Fruit fly (Drosophila melanogaster) whole organism, embryonic: Measurements from ENCODE around the gene mwh.

Experiments used
- Asciz ChIP-seq: fragments of 200-800 bp; sonication (Bioruptor generic); optimal IDR thresholded peaks from 2 replicates; lab custom pipeline; 2017; ENCODE audit warnings: missing biosample characterization, mild to moderate bottlenecking, missing genetic modification characterization, missing genetic modification reagents
- Bgb ChIP-seq: fragments of 200-800 bp; sonication (Bioruptor generic); IDR thresholded peaks from 2 replicates; pipeline ENCODE4 v1.3.6; 2022; ENCODE audit warnings: missing biosample characterization, missing genetic modification characterization; ENCODE audit not compliant: partially characterized antibody
- CG10366 ChIP-seq: fragments of 200-800 bp; sonication (Bioruptor generic); IDR thresholded peaks from 2 replicates; pipeline ENCODE4 v1.3.6; 2022; ENCODE audit warnings: missing biosample characterization, missing genetic modification characterization
- CG11398 ChIP-seq: fragments of 200-800 bp; sonication (Bioruptor generic); optimal IDR thresholded peaks from 2 replicates; lab custom pipeline; 2016; ENCODE audit warnings: missing biosample characterization, missing genetic modification characterization
- CG12769 ChIP-seq: fragments of 200-800 bp; sonication (Bioruptor generic); optimal IDR thresholded peaks from 2 replicates; lab custom pipeline; 2019; ENCODE audit warnings: missing biosample characterization, mild to moderate bottlenecking, missing genetic modification characterization, moderate library complexity
- CG13287 ChIP-seq: fragments of 200-800 bp; sonication (Bioruptor generic); IDR thresholded peaks from 2 replicates; pipeline ENCODE4 v1.3.6; 2022; ENCODE audit warnings: missing biosample characterization, missing genetic modification characterization; ENCODE audit not compliant: partially characterized antibody
- CG13624 ChIP-seq: fragments of 200-800 bp; sonication (Bioruptor generic); optimal IDR thresholded peaks from 2 replicates; lab custom pipeline; 2016; ENCODE audit warnings: missing biosample characterization, missing genetic modification characterization
- CG13894 ChIP-seq: fragments of 200-800 bp; sonication (Bioruptor generic); optimal IDR thresholded peaks from 3 replicates; lab custom pipeline; 2018; ENCODE audit warnings: missing biosample characterization, mild to moderate bottlenecking, missing genetic modification characterization, moderate library complexity
- CG14014 ChIP-seq: fragments of 200-800 bp; sonication (Bioruptor generic); IDR thresholded peaks from 2 replicates; pipeline ENCODE4 v1.3.6; 2022; ENCODE audit warnings: missing biosample characterization, missing genetic modification characterization
- CG14667 ChIP-seq: fragments of 200-800 bp; sonication (Bioruptor generic); IDR thresholded peaks from 2 replicates; pipeline ENCODE4 v1.3.6; 2022; ENCODE audit warnings: missing biosample characterization, missing genetic modification characterization
- CG17802 ChIP-seq: fragments of 200-800 bp; sonication (Bioruptor generic); optimal IDR thresholded peaks from 2 replicates; lab custom pipeline; 2018; ENCODE audit warnings: missing biosample characterization, mild to moderate bottlenecking, missing genetic modification characterization, moderate library complexity
- CG18619 ChIP-seq: fragments of 200-800 bp; sonication (Bioruptor generic); optimal IDR thresholded peaks from 3 replicates; lab custom pipeline; 2017; ENCODE audit warnings: missing biosample characterization, mild to moderate bottlenecking, missing genetic modification characterization
- CG31224 ChIP-seq: fragments of 200-800 bp; sonication (Bioruptor generic); IDR thresholded peaks from 2 replicates; pipeline ENCODE4 v1.3.6; 2022; ENCODE audit warnings: missing biosample characterization, missing genetic modification characterization
- CG34422 ChIP-seq: fragments of 200-800 bp; sonication (Bioruptor generic); IDR thresholded peaks from 3 replicates; pipeline ENCODE4 v1.3.6; 2022; ENCODE audit warnings: missing biosample characterization, missing genetic modification characterization
- CG3847 ChIP-seq: fragments of 200-800 bp; sonication (Bioruptor generic); IDR thresholded peaks from 2 replicates; pipeline ENCODE4 v1.3.6; 2022; ENCODE audit warnings: missing biosample characterization, missing genetic modification characterization
- CG5180 ChIP-seq: fragments of 200-800 bp; sonication (Bioruptor generic); optimal IDR thresholded peaks from 3 replicates; lab custom pipeline; 2017; ENCODE audit warnings: missing biosample characterization, missing genetic modification characterization, mild to moderate bottlenecking, moderate library complexity, missing genetic modification reagents
- CG6654 ChIP-seq: fragments of 200-800 bp; sonication (Bioruptor generic); optimal IDR thresholded peaks from 2 replicates; lab custom pipeline; 2017; ENCODE audit warnings: missing biosample characterization, mild to moderate bottlenecking, missing genetic modification characterization
- CG6683 ChIP-seq: fragments of 200-800 bp; sonication (Bioruptor generic); optimal IDR thresholded peaks from 2 replicates; lab custom pipeline; 2017; ENCODE audit warnings: missing biosample characterization, mild to moderate bottlenecking, missing genetic modification characterization, missing genetic modification reagents
- CG6689 ChIP-seq: fragments of 200-800 bp; sonication (Bioruptor generic); IDR thresholded peaks from 2 replicates; pipeline ENCODE4 v1.3.6; 2022; ENCODE audit warnings: missing biosample characterization, missing genetic modification characterization
- CG6813 ChIP-seq: fragments of 200-800 bp; sonication (Bioruptor generic); optimal IDR thresholded peaks from 2 replicates; lab custom pipeline; 2017; ENCODE audit warnings: missing biosample characterization, missing genetic modification characterization, mild to moderate bottlenecking, moderate library complexity, missing genetic modification reagents
- CG8290 ChIP-seq, 3 experiments: fragments of 200-800 bp; sonication (Bioruptor generic); optimal IDR thresholded peaks; 2 replicates each; lab custom pipeline; 2016 to 2019; ENCODE audit warnings: missing biosample characterization in 3 of 3, missing genetic modification characterization in 3 of 3, mild to moderate bottlenecking in 2 of 3, moderate library complexity in 1 of 3
- CG9797 ChIP-seq: fragments of 200-800 bp; sonication (Bioruptor generic); optimal IDR thresholded peaks from 3 replicates; lab custom pipeline; 2018; ENCODE audit warnings: missing biosample characterization, mild to moderate bottlenecking, missing genetic modification characterization
- Dek ChIP-seq: fragments of 200-800 bp; sonication (Bioruptor generic); optimal IDR thresholded peaks from 3 replicates; lab custom pipeline; 2019; ENCODE audit warnings: missing biosample characterization, mild to moderate bottlenecking, missing genetic modification characterization, moderate library complexity
- Drgx ChIP-seq: fragments of 200-800 bp; sonication (Bioruptor generic); IDR thresholded peaks from 2 replicates; pipeline ENCODE4 v1.3.6; 2022; ENCODE audit warnings: missing biosample characterization, missing genetic modification characterization
- E2f1 ChIP-seq: fragments of 200-800 bp; sonication (Bioruptor generic); IDR thresholded peaks from 2 replicates; pipeline ENCODE4 v1.3.6; 2022; ENCODE audit warnings: missing biosample characterization, missing genetic modification characterization
- Elba2 ChIP-seq: fragments of 200-800 bp; sonication (Bioruptor generic); optimal IDR thresholded peaks from 3 replicates; lab custom pipeline; 2016; ENCODE audit warnings: missing biosample characterization, missing genetic modification characterization
- Hr39 ChIP-seq: fragments of >200 bp; optimal IDR thresholded peaks from 2 replicates; lab custom pipeline; 2017
- Rfx ChIP-seq: fragments of 200-800 bp; sonication (Bioruptor generic); IDR thresholded peaks from 2 replicates; pipeline ENCODE4 v1.3.6; 2022; ENCODE audit warnings: missing biosample characterization, missing genetic modification characterization
- chm ChIP-seq: fragments of 200-800 bp; sonication (Bioruptor generic); IDR thresholded peaks from 2 replicates; pipeline ENCODE4 v1.3.6; 2022; ENCODE audit warnings: missing biosample characterization, missing genetic modification characterization
- crp ChIP-seq, 2 experiments: fragments of 200-800 bp; sonication (Bioruptor generic); optimal IDR thresholded peaks; 2 replicates in 1 of 2; 3 replicates in 1 of 2; lab custom pipeline; 2017; ENCODE audit warnings: missing biosample characterization in 2 of 2, missing genetic modification characterization in 2 of 2, mild to moderate bottlenecking in 1 of 2, moderate library complexity in 1 of 2
- dpn ChIP-seq, 2 experiments: fragments of 200-800 bp; sonication (Bioruptor generic); optimal IDR thresholded peaks; 3 replicates each; lab custom pipeline; 2016; ENCODE audit warnings: missing biosample characterization in 2 of 2, missing genetic modification characterization in 2 of 2
- dysf ChIP-seq: fragments of 200-800 bp; sonication (Bioruptor generic); IDR thresholded peaks from 3 replicates; pipeline ENCODE4 v1.3.6; 2022; ENCODE audit warnings: missing biosample characterization, missing genetic modification characterization
- lab ChIP-seq: fragments of 200-800 bp; sonication (Bioruptor generic); optimal IDR thresholded peaks from 3 replicates; lab custom pipeline; 2017; ENCODE audit warnings: missing biosample characterization, missing genetic modification characterization, mild to moderate bottlenecking, moderate library complexity, missing genetic modification reagents
- pita ChIP-seq: fragments of 200-800 bp; sonication (Bioruptor generic); optimal IDR thresholded peaks from 2 replicates; lab custom pipeline; 2017; ENCODE audit warnings: missing biosample characterization, mild to moderate bottlenecking, missing genetic modification characterization
- prd ChIP-seq, 3 experiments: fragments of >200 bp in 2 of 3; fragments of 200-800 bp in 1 of 3; sonication (Bioruptor generic) in 1 of 3; optimal IDR thresholded peaks in 2 of 3; IDR thresholded peaks in 1 of 3; 2 replicates in 2 of 3; 3 replicates in 1 of 3; pipeline versions ENCODE4 v1.3.6 to Lab custom; 2017 to 2022; ENCODE audit warnings: missing biosample characterization in 1 of 3, missing genetic modification characterization in 1 of 3
- pum ChIP-seq: fragments of 200-800 bp; sonication (Bioruptor generic); optimal IDR thresholded peaks from 2 replicates; lab custom pipeline; 2016; ENCODE audit warnings: missing biosample characterization, missing genetic modification characterization
- row ChIP-seq: fragments of 200-800 bp; sonication (Bioruptor generic); IDR thresholded peaks from 3 replicates; pipeline ENCODE4 v1.3.6; 2022; ENCODE audit warnings: missing biosample characterization, missing genetic modification characterization
- schlank ChIP-seq: fragments of 200-800 bp; sonication (Bioruptor generic); optimal IDR thresholded peaks from 2 replicates; lab custom pipeline; 2018; ENCODE audit warnings: missing biosample characterization, mild to moderate bottlenecking, missing genetic modification characterization
- sisA ChIP-seq: fragments of 200-800 bp; sonication (Bioruptor generic); IDR thresholded peaks from 2 replicates; pipeline ENCODE4 v1.3.6; 2022; ENCODE audit warnings: missing biosample characterization, missing genetic modification characterization
- so ChIP-seq: fragments of 200-800 bp; sonication (Bioruptor generic); IDR thresholded peaks from 3 replicates; pipeline ENCODE4 v1.3.6; 2022; ENCODE audit warnings: missing biosample characterization, missing genetic modification characterization
- sob ChIP-seq: fragments of 200-800 bp; sonication (Bioruptor generic); IDR thresholded peaks from 2 replicates; pipeline ENCODE4 v1.3.6; 2022; ENCODE audit warnings: missing biosample characterization, missing genetic modification characterization
- sqz ChIP-seq: fragments of 200-800 bp; sonication (Bioruptor generic); optimal IDR thresholded peaks from 3 replicates; lab custom pipeline; 2018; ENCODE audit warnings: missing biosample characterization, mild to moderate bottlenecking, missing genetic modification characterization
- toy ChIP-seq: fragments of 200-800 bp; sonication (Bioruptor generic); IDR thresholded peaks from 2 replicates; pipeline ENCODE4 v1.3.6; 2022; ENCODE audit warnings: missing biosample characterization, missing genetic modification characterization
- unc-4 ChIP-seq: fragments of 200-800 bp; sonication (Bioruptor generic); IDR thresholded peaks from 2 replicates; pipeline ENCODE4 v1.3.6; 2022; ENCODE audit warnings: missing biosample characterization, missing genetic modification characterization; ENCODE audit not compliant: partially characterized antibody
- vnd ChIP-seq: fragments of 200-800 bp; sonication (Bioruptor generic); IDR thresholded peaks from 3 replicates; pipeline ENCODE4 v1.3.6; 2022; ENCODE audit warnings: missing biosample characterization, missing genetic modification characterization; ENCODE audit not compliant: partially characterized antibody
- vvl ChIP-seq: fragments of 200-800 bp; sonication (Bioruptor generic); IDR thresholded peaks from 2 replicates; pipeline ENCODE4 v1.3.6; 2022; ENCODE audit warnings: missing biosample characterization, missing genetic modification characterization
- wdn ChIP-seq: fragments of 200-800 bp; sonication (Bioruptor generic); IDR thresholded peaks from 2 replicates; pipeline ENCODE4 v1.3.6; 2022; ENCODE audit warnings: missing biosample characterization, missing genetic modification characterization
- z ChIP-seq: fragments of 200-800 bp; sonication (Bioruptor generic); IDR thresholded peaks from 3 replicates; pipeline ENCODE4 v1.3.6; 2022; ENCODE audit warnings: missing biosample characterization, missing genetic modification characterization

The mwh gene

dm6 chr3L:1203855-1204431 is 3.4 kb downstream of the mwh start:
- TF ChIP-seq CG10366 (GFP tag; lab: Robert Waterston, UW) (peak; percentile 68), CG6683 (GFP tag; lab: Kevin White, UChicago) (no peak), Bgb (GFP tag; lab: Robert Waterston, UW) (no peak), CG14014 (GFP tag; lab: Robert Waterston, UW) (peak; percentile 8; the same call in 1 of the 2 replicates), prd (optimal IDR thresholded peaks at IDR 0.05; lab: Kevin White, UChicago) (no peak), prd (GFP tag; IDR thresholded peaks at IDR 0.05; lab: Robert Waterston, UW) (0 out of 3 replicates have a peak, but pooled peaks have one; percentile 22), toy (0 out of 2 replicates have a peak, but pooled peaks have one; percentile 14), CG11398 (no peak), CG31224 (GFP tag; lab: Robert Waterston, UW) (no peak), sob (GFP tag; lab: Robert Waterston, UW) (peak; percentile 33; the same call in 1 of the 2 replicates), CG13894 (tag; lab: Kevin White, UChicago) (no peak), z (peak; percentile 87), vvl (GFP tag; lab: Robert Waterston, UW) (peak; percentile 25; the same call in 1 of the 2 replicates), Dek (tag; lab: Kevin White, UChicago) (no peak), so (GFP tag; lab: Robert Waterston, UW) (no peak), Drgx (0 out of 2 replicates have a peak, but pooled peaks have one; percentile 28), sisA (0 out of 2 replicates have a peak, but pooled peaks have one; percentile 24), pita (GFP tag; lab: Kevin White, UChicago) (no peak), vnd (GFP tag; lab: Robert Waterston, UW) (no peak), Asciz (GFP tag; lab: Kevin White, UChicago) (no peak), Hr39 (lab: Kevin White, UChicago) (peak; percentile 36), CG9797 (GFP tag; lab: Kevin White, UChicago) (no peak), row (GFP tag; lab: Robert Waterston, UW) (peak; percentile 14; the same call in 1 of the 3 replicates), sqz (no peak), CG18619 (GFP tag; lab: Kevin White, UChicago) (no peak), CG13624 (GFP tag; lab: Kevin White, UChicago) (no peak), CG6654 (GFP tag; lab: Kevin White, UChicago) (no peak), Elba2 (GFP tag; lab: Kevin White, UChicago) (no peak), CG3847 (GFP tag; lab: Robert Waterston, UW) (peak; percentile 29; the same call in 1 of the 2 replicates), CG14667 (GFP tag; lab: Robert Waterston, UW) (no peak), lab (GFP tag; lab: Kevin White, UChicago) (peak; percentile 26), CG34422 (GFP tag; lab: Robert Waterston, UW) (no peak), dysf (peak; percentile 37; the same call in 1 of the 3 replicates), CG6813 (GFP tag; lab: Kevin White, UChicago) (no peak), CG6689 (0 out of 2 replicates have a peak, but pooled peaks have one; percentile 11), unc-4 (GFP tag; lab: Robert Waterston, UW) (0 out of 2 replicates have a peak, but pooled peaks have one; percentile 30), dpn (GFP tag; optimal IDR thresholded peaks at IDR 0.05; lab: Kevin White, UChicago) (no peak), CG12769 (tag; lab: Kevin White, UChicago) (no peak), wdn (GFP tag; lab: Robert Waterston, UW) (no peak), CG8290 (GFP tag; optimal IDR thresholded peaks at IDR 0.05; lab: Kevin White, UChicago) (no peak), CG8290 (tag; optimal IDR thresholded peaks at IDR 0.05; lab: Kevin White, UChicago) (peak in 1 of 2 experiments; percentile 49), chm (GFP tag; lab: Robert Waterston, UW) (0 out of 2 replicates have a peak, but pooled peaks have one; percentile 29), CG13287 (GFP tag; lab: Robert Waterston, UW) (peak; percentile 19; the same call in 1 of the 2 replicates), crp (GFP tag; optimal IDR thresholded peaks at IDR 0.05; lab: Kevin White, UChicago) (peak in 1 of 2 experiments; percentile 36), pum (GFP tag; lab: Kevin White, UChicago) (no peak), Rfx (peak; percentile 58), CG5180 (GFP tag; lab: Kevin White, UChicago) (no peak), CG17802 (tag; lab: Kevin White, UChicago) (no peak), E2f1 (GFP tag; lab: Robert Waterston, UW) (0 out of 2 replicates have a peak, but pooled peaks have one; percentile 9), schlank (no peak)
